Worm (Caenorhabditis elegans) whole organism, L4/young adult: ENCODE data around the gene fmo-5.

ENCODE experiments used
- W03F9.2 ChIP-seq: fragments of 150-350 bp; optimal IDR thresholded peaks from 2 replicates; lab custom pipeline; 2014; ENCODE audit warnings: missing biosample characterization, missing genetic modification characterization
- dao-5 ChIP-seq: sonication (generic microtip); optimal IDR thresholded peaks from 2 replicates; lab custom pipeline; 2016; ENCODE audit warnings: missing genotype, missing genetic modification characterization, moderate library complexity, missing compliant biosample characterization
- him-1 ChIP-seq: sonication (generic microtip); optimal IDR thresholded peaks from 2 replicates; lab custom pipeline; 2016; ENCODE audit warnings: missing genotype, missing genetic modification reagents, missing genetic modification characterization, missing compliant biosample characterization

- no peak for TF ChIP-seq him-1 (tag; lab: Kevin White, UChicago)
- TF ChIP-seq dao-5 (tag; lab: Kevin White, UChicago): no peak
- TF ChIP-seq W03F9.2 (tag; lab: Kevin White, UChicago): no peak
Measured at ce11 chrV:879171-879570, 24.3 kb downstream of the fmo-5 start, which contains the start of gene srg-53.
